Worm (Caenorhabditis elegans) whole organism, young adult: ENCODE measurements around the gene F48E3.2.

ENCODE experiments used
- B0035.1 ChIP-seq: sonication (generic microtip); optimal IDR thresholded peaks from 2 replicates; lab custom pipeline; 2016; ENCODE audit warnings: missing genetic modification characterization, mild to moderate bottlenecking, missing compliant biosample characterization, missing genotype, missing genetic modification reagents
- B0261.1 ChIP-seq: sonication (generic microtip); optimal IDR thresholded peaks from 2 replicates; lab custom pipeline; 2016; ENCODE audit warnings: mild to moderate bottlenecking, missing genetic modification characterization, moderate library complexity, missing compliant biosample characterization
- C06A6.2 ChIP-seq: fragments of 200-800 bp; sonication (Bioruptor generic); conservative IDR thresholded peaks from 2 replicates; pipeline ENCODE4 v1.3.6; 2022; ENCODE audit warnings: missing genetic modification characterization, missing compliant biosample characterization
- F23B12.7 ChIP-seq: sonication (generic microtip); optimal IDR thresholded peaks from 2 replicates; lab custom pipeline; 2017; ENCODE audit warnings: missing genetic modification characterization, mild to moderate bottlenecking, missing compliant biosample characterization, antibody characterized with exemption, moderate library complexity; ENCODE audit not compliant: insufficient read depth
- F49E8.2 ChIP-seq: sonication (generic microtip); optimal IDR thresholded peaks from 3 replicates; lab custom pipeline; 2017; ENCODE audit warnings: missing genetic modification characterization, mild to moderate bottlenecking, missing compliant biosample characterization, antibody characterized with exemption, moderate library complexity; ENCODE audit not compliant: insufficient read depth
- F57A8.1 ChIP-seq: fragments of 200-800 bp; sonication (Bioruptor generic); optimal IDR thresholded peaks from 2 replicates; lab custom pipeline; 2018; ENCODE audit warnings: mild to moderate bottlenecking, missing genetic modification characterization, moderate library complexity, missing compliant biosample characterization
- T07F8.4 ChIP-seq: sonication (generic microtip); optimal IDR thresholded peaks from 2 replicates; lab custom pipeline; 2016; ENCODE audit warnings: mild to moderate bottlenecking, missing genetic modification characterization, moderate library complexity, missing compliant biosample characterization
- Y53F4B.3 ChIP-seq: fragments of 200-800 bp; sonication (Bioruptor generic); IDR thresholded peaks from 2 replicates; pipeline ENCODE4 v1.3.6; 2022; ENCODE audit warnings: missing genetic modification reagents, missing genetic modification characterization, missing compliant biosample characterization
- Y79H2A.3 ChIP-seq: fragments of 200-800 bp; sonication (Bioruptor generic); conservative IDR thresholded peaks from 2 replicates; pipeline ENCODE4 v1.3.6; 2022; ENCODE audit warnings: missing genetic modification reagents, missing genetic modification characterization, missing compliant biosample characterization
- Y95B8A.8 ChIP-seq: fragments of 200-800 bp; sonication (Bioruptor generic); IDR thresholded peaks from 2 replicates; pipeline ENCODE4 v1.3.6; 2022; ENCODE audit warnings: missing genetic modification reagents, missing genetic modification characterization, missing compliant biosample characterization
- ama-1 ChIP-seq, 3 experiments: fragments of 150-350 bp in 1 of 3; sonication (generic microtip) in 2 of 3; optimal IDR thresholded peaks; 2 replicates each; lab custom pipeline; 2014 to 2018; ENCODE audit warnings: missing biosample characterization in 2 of 3, missing genetic modification characterization in 2 of 3, missing genetic modification reagents in 2 of 3
- aptf-2 ChIP-seq: fragments of 200-800 bp; sonication (Bioruptor generic); conservative IDR thresholded peaks from 2 replicates; pipeline ENCODE4 v1.3.6; 2022; ENCODE audit warnings: missing genetic modification reagents, missing genetic modification characterization, missing compliant biosample characterization
- aptf-3 ChIP-seq: fragments of 200-800 bp; sonication (Bioruptor generic); IDR thresholded peaks from 2 replicates; pipeline ENCODE4 v1.3.6; 2022; ENCODE audit warnings: missing genetic modification characterization, missing compliant biosample characterization
- attf-3 ChIP-seq: fragments of 200-800 bp; sonication (Bioruptor generic); conservative IDR thresholded peaks from 2 replicates; pipeline ENCODE4 v1.3.6; 2022; ENCODE audit warnings: missing genetic modification reagents, missing genetic modification characterization, missing compliant biosample characterization
- attf-5 ChIP-seq: fragments of 200-800 bp; sonication (Bioruptor generic); optimal IDR thresholded peaks from 2 replicates; lab custom pipeline; 2018; ENCODE audit warnings: mild to moderate bottlenecking, missing genetic modification characterization, missing compliant biosample characterization
- attf-6 ChIP-seq: fragments of 200-800 bp; sonication (Bioruptor generic); IDR thresholded peaks from 2 replicates; pipeline ENCODE4 v1.3.6; 2022; ENCODE audit warnings: missing genetic modification reagents, missing genetic modification characterization, missing compliant biosample characterization
- ceh-27 ChIP-seq: fragments of 200-800 bp; sonication (Bioruptor generic); optimal IDR thresholded peaks from 2 replicates; lab custom pipeline; 2018; ENCODE audit warnings: mild to moderate bottlenecking, missing genetic modification characterization, moderate library complexity, missing compliant biosample characterization
- ceh-40 ChIP-seq: fragments of 200-800 bp; sonication (Bioruptor generic); IDR thresholded peaks from 2 replicates; pipeline ENCODE4 v1.3.6; 2022; ENCODE audit warnings: missing genetic modification characterization, missing compliant biosample characterization
- hlh-12 ChIP-seq: sonication (generic microtip); optimal IDR thresholded peaks from 2 replicates; lab custom pipeline; 2016; ENCODE audit warnings: missing genetic modification characterization, missing compliant biosample characterization
- hrde-1 ChIP-seq: sonication (generic microtip); optimal IDR thresholded peaks from 2 replicates; lab custom pipeline; 2016; ENCODE audit warnings: missing genetic modification characterization, mild to moderate bottlenecking, missing compliant biosample characterization, moderate library complexity, missing genotype, missing genetic modification reagents, borderline replicate concordance
- hsf-1 ChIP-seq: fragments of 200-800 bp; sonication (Bioruptor generic); IDR thresholded peaks from 2 replicates; pipeline ENCODE4 v1.3.6; 2022; ENCODE audit warnings: missing genetic modification reagents, missing genetic modification characterization, missing compliant biosample characterization
- let-607 ChIP-seq, 2 experiments: fragments of 200-800 bp in 1 of 2; sonication (Bioruptor generic) in 1 of 2; sonication (generic microtip) in 1 of 2; optimal IDR thresholded peaks; 2 replicates each; lab custom pipeline; 2016 to 2018; ENCODE audit warnings: mild to moderate bottlenecking in 2 of 2, missing compliant biosample characterization in 2 of 2, missing genetic modification characterization in 2 of 2, moderate library complexity in 2 of 2, missing genotype in 1 of 2
- lin-54 ChIP-seq: fragments of 200-800 bp; sonication (Bioruptor generic); optimal IDR thresholded peaks from 2 replicates; lab custom pipeline; 2018; ENCODE audit warnings: mild to moderate bottlenecking, missing genetic modification characterization, missing compliant biosample characterization
- mes-4 ChIP-seq: sonication (generic microtip); optimal IDR thresholded peaks from 2 replicates; lab custom pipeline; 2016; ENCODE audit warnings: missing genotype, missing genetic modification characterization, missing compliant biosample characterization
- nhr-120 ChIP-seq: fragments of 200-800 bp; sonication (Bioruptor generic); IDR thresholded peaks from 2 replicates; pipeline ENCODE4 v1.3.6; 2022; ENCODE audit warnings: missing genetic modification characterization, missing compliant biosample characterization
- nhr-80 ChIP-seq: sonication (generic microtip); optimal IDR thresholded peaks from 2 replicates; lab custom pipeline; 2016; ENCODE audit warnings: missing genetic modification characterization, missing compliant biosample characterization
- repo-1 ChIP-seq: sonication (generic microtip); optimal IDR thresholded peaks from 2 replicates; lab custom pipeline; 2017; ENCODE audit warnings: mild to moderate bottlenecking, missing genetic modification characterization, missing compliant biosample characterization
- rpc-1 ChIP-seq, 2 experiments: fragments of 150-350 bp in 1 of 2; sonication (generic microtip) in 1 of 2; optimal IDR thresholded peaks; 2 replicates each; lab custom pipeline; 2014 to 2018; ENCODE audit warnings: missing biosample characterization in 1 of 2, missing genetic modification characterization in 1 of 2, missing genetic modification reagents in 1 of 2, missing genotype in 1 of 2
- snpc-1.3 ChIP-seq: sonication (generic microtip); optimal IDR thresholded peaks from 2 replicates; lab custom pipeline; 2017; ENCODE audit warnings: missing genetic modification characterization, mild to moderate bottlenecking, missing compliant biosample characterization, antibody characterized with exemption, moderate library complexity, missing genotype, missing genetic modification reagents; ENCODE audit not compliant: insufficient read depth
- snpc-3.4 ChIP-seq: sonication (generic microtip); optimal IDR thresholded peaks from 2 replicates; lab custom pipeline; 2017; ENCODE audit warnings: missing genetic modification characterization, mild to moderate bottlenecking, missing compliant biosample characterization, antibody characterized with exemption, moderate library complexity, missing genotype, missing genetic modification reagents
- somi-1 ChIP-seq: fragments of 200-800 bp; sonication (Bioruptor generic); optimal IDR thresholded peaks from 2 replicates; lab custom pipeline; 2018; ENCODE audit warnings: mild to moderate bottlenecking, missing genetic modification characterization, missing compliant biosample characterization
- unc-130 ChIP-seq: sonication (generic microtip); optimal IDR thresholded peaks from 2 replicates; lab custom pipeline; 2016; ENCODE audit warnings: missing genetic modification reagents, missing genetic modification characterization, missing compliant biosample characterization
- unc-62 ChIP-seq: fragments of 150-350 bp; optimal IDR thresholded peaks from 2 replicates; lab custom pipeline; 2014; ENCODE audit warnings: missing biosample characterization, missing genetic modification reagents, missing genetic modification characterization
- xnd-1 ChIP-seq: sonication (generic microtip); optimal IDR thresholded peaks from 2 replicates; lab custom pipeline; 2016; ENCODE audit warnings: missing genotype, missing genetic modification reagents, missing genetic modification characterization, missing compliant biosample characterization
- zim-3 ChIP-seq: sonication (generic microtip); optimal IDR thresholded peaks from 2 replicates; lab custom pipeline; 2017; ENCODE audit warnings: mild to moderate bottlenecking, missing genetic modification characterization, moderate library complexity, missing compliant biosample characterization
- ztf-18 ChIP-seq: sonication (generic microtip); optimal IDR thresholded peaks from 2 replicates; lab custom pipeline; 2016; ENCODE audit warnings: missing genotype, mild to moderate bottlenecking, missing genetic modification characterization, missing compliant biosample characterization
- ztf-22 ChIP-seq: fragments of 200-800 bp; sonication (Bioruptor generic); optimal IDR thresholded peaks from 2 replicates; lab custom pipeline; 2018; ENCODE audit warnings: mild to moderate bottlenecking, missing genetic modification characterization, moderate library complexity, missing compliant biosample characterization
- ztf-6 ChIP-seq: fragments of 200-800 bp; sonication (Bioruptor generic); IDR thresholded peaks from 2 replicates; pipeline ENCODE4 v1.3.6; 2022; ENCODE audit warnings: missing genetic modification reagents, missing genetic modification characterization, missing compliant biosample characterization

The F48E3.2 gene

ce11 chrX:7507141-7507540, 14.2 kb upstream of the F48E3.2 start (continued):
- no peak for TF ChIP-seq F57A8.1 (GFP tag; lab: Kevin White, UChicago)
- TF ChIP-seq F23B12.7 (tag; lab: Kevin White, UChicago): no peak
- peak; percentile 70 for TF ChIP-seq B0261.1 (tag; lab: Kevin White, UChicago)
- TF ChIP-seq let-607 (tag; optimal IDR thresholded peaks at IDR 0.05; lab: Kevin White, UChicago): no peak
- peak; percentile 7 for TF ChIP-seq attf-5 (GFP tag; lab: Kevin White, UChicago)
- TF ChIP-seq ztf-22 (GFP tag; lab: Kevin White, UChicago): no peak
- peak; percentile 52 for TF ChIP-seq snpc-3.4 (tag; lab: Kevin White, UChicago)
- no peak for TF ChIP-seq attf-3
- peak; percentile 89; the same call in 1 of the 2 replicates for TF ChIP-seq ceh-40
- TF ChIP-seq rpc-1 (optimal IDR thresholded peaks at IDR 0.05; lab: Kevin White, UChicago): peak; percentile 94
- peak; percentile 96 for TF ChIP-seq rpc-1 (tag; optimal IDR thresholded peaks at IDR 0.05; lab: Kevin White, UChicago)
- TF ChIP-seq T07F8.4 (tag; lab: Kevin White, UChicago): peak; percentile 47
- no peak for TF ChIP-seq lin-54 (GFP tag; lab: Kevin White, UChicago)
- no peak for TF ChIP-seq Y79H2A.3 (GFP tag; lab: Robert Waterston, UW)
- peak; percentile 52 for TF ChIP-seq ztf-18 (tag; lab: Kevin White, UChicago)
- TF ChIP-seq aptf-2 (GFP tag; lab: Robert Waterston, UW): no peak
- no peak for TF ChIP-seq nhr-80 (tag; lab: Kevin White, UChicago)
- TF ChIP-seq hsf-1 (GFP tag; lab: Robert Waterston, UW): no peak
- TF ChIP-seq zim-3 (tag; lab: Kevin White, UChicago): no peak
- TF ChIP-seq ztf-6 (GFP tag; lab: Robert Waterston, UW): 0 out of 2 replicates have a peak, but pooled peaks have one; percentile 10
- TF ChIP-seq hrde-1 (tag; lab: Kevin White, UChicago): peak; percentile 36
- TF ChIP-seq ceh-27 (GFP tag; lab: Kevin White, UChicago): no peak
- TF ChIP-seq unc-62 (GFP tag; lab: Kevin White, UChicago): no peak
- peak; percentile 68 for TF ChIP-seq hlh-12 (tag; lab: Kevin White, UChicago)
- no peak for TF ChIP-seq aptf-3 (GFP tag; lab: Robert Waterston, UW)
- TF ChIP-seq B0035.1: no peak
- TF ChIP-seq Y53F4B.3 (GFP tag; lab: Robert Waterston, UW): no peak
- peak; percentile 29 for TF ChIP-seq unc-130 (GFP tag; lab: Kevin White, UChicago)
- no peak for TF ChIP-seq somi-1 (GFP tag; lab: Kevin White, UChicago)
- TF ChIP-seq ama-1 (optimal IDR thresholded peaks at IDR 0.05; lab: Kevin White, UChicago): no peak
- no peak for TF ChIP-seq ama-1 (GFP tag; optimal IDR thresholded peaks at IDR 0.05; lab: Kevin White, UChicago)
- TF ChIP-seq snpc-1.3 (tag; lab: Kevin White, UChicago): no peak

ce11 chrX:7506533-7506932, 13.6 kb upstream of the F48E3.2 start, which contains the start of gene lgc-11:
Gene lgc-11, minus strand, starts transcription at chrX:7506633.
- no peak for TF ChIP-seq B0261.1 (tag; lab: Kevin White, UChicago)
- TF ChIP-seq xnd-1 (tag; lab: Kevin White, UChicago): no peak
- TF ChIP-seq Y95B8A.8 (GFP tag; lab: Robert Waterston, UW): no peak
- TF ChIP-seq repo-1 (tag; lab: Kevin White, UChicago): no peak
- no peak for TF ChIP-seq F23B12.7 (tag; lab: Kevin White, UChicago)
- no peak for TF ChIP-seq F49E8.2 (tag; lab: Kevin White, UChicago)
- no peak for TF ChIP-seq C06A6.2 (GFP tag; lab: Robert Waterston, UW)
- TF ChIP-seq hsf-1 (GFP tag; lab: Robert Waterston, UW): no peak
- TF ChIP-seq lin-54 (GFP tag; lab: Kevin White, UChicago): no peak
- TF ChIP-seq attf-6 (GFP tag; lab: Robert Waterston, UW): no peak
- TF ChIP-seq nhr-120 (GFP tag; lab: Robert Waterston, UW): no peak
- TF ChIP-seq mes-4 (tag; lab: Kevin White, UChicago): no peak
- no peak for TF ChIP-seq Y53F4B.3 (GFP tag; lab: Robert Waterston, UW)
